Worm (Caenorhabditis elegans) whole organism, L4 larva: ENCODE data around the gene R11G1.11.

Source experiments
- F26F4.8 ChIP-seq: fragments of 200-800 bp; sonication (Bioruptor generic); conservative IDR thresholded peaks from 2 replicates; pipeline ENCODE4 v1.3.6; 2022; ENCODE audit warnings: missing genetic modification characterization, missing compliant biosample characterization
- F44E2.7 ChIP-seq: fragments of 200-800 bp; sonication (Bioruptor generic); IDR thresholded peaks from 2 replicates; pipeline ENCODE4 v2.1.2; 2022; ENCODE audit warnings: missing genetic modification characterization, missing compliant biosample characterization
- F49E8.2 ChIP-seq: sonication (generic microtip); optimal IDR thresholded peaks from 2 replicates; lab custom pipeline; 2016; ENCODE audit warnings: missing compliant biosample characterization, mild to moderate bottlenecking, missing genetic modification characterization, borderline replicate concordance
- R02D3.7 ChIP-seq: fragments of 150-350 bp; sonication (generic microtip); optimal IDR thresholded peaks from 3 replicates; lab custom pipeline; 2014; ENCODE audit warnings: missing biosample characterization, missing genetic modification characterization
- Y48G9A.11 ChIP-seq: fragments of 200-800 bp; sonication (Bioruptor generic); IDR thresholded peaks from 2 replicates; pipeline ENCODE4 v1.3.6; 2022; ENCODE audit warnings: missing genetic modification reagents, missing genetic modification characterization, missing compliant biosample characterization
- Y5F2A.4 ChIP-seq: fragments of 200-800 bp; sonication (Bioruptor generic); optimal IDR thresholded peaks from 2 replicates; lab custom pipeline; 2018; ENCODE audit warnings: mild to moderate bottlenecking, missing genetic modification characterization, missing compliant biosample characterization
- Y75B8A.6 ChIP-seq: fragments of 200-800 bp; sonication (Bioruptor generic); IDR thresholded peaks from 2 replicates; pipeline ENCODE4 v1.3.6; 2022; ENCODE audit warnings: missing genetic modification reagents, missing genetic modification characterization, missing compliant biosample characterization
- ZK546.5 ChIP-seq, 2 experiments: sonication (generic microtip); optimal IDR thresholded peaks; 2 replicates each; lab custom pipeline; 2017; ENCODE audit warnings: missing biosample characterization in 2 of 2, missing genetic modification characterization in 2 of 2
- aha-1 ChIP-seq: fragments of 150-350 bp; peaks from one replicate; lab custom pipeline; 2014; ENCODE audit warnings: missing biosample characterization, missing genetic modification characterization
- ceh-32 ChIP-seq: sonication (generic microtip); optimal IDR thresholded peaks from 2 replicates; lab custom pipeline; 2016; ENCODE audit warnings: mild to moderate bottlenecking, missing genetic modification characterization, missing compliant biosample characterization; ENCODE audit not compliant: poor library complexity
- ceh-62 ChIP-seq: sonication (generic microtip); optimal IDR thresholded peaks from 2 replicates; lab custom pipeline; 2017; ENCODE audit warnings: missing biosample characterization, missing genetic modification characterization
- ceh-82 ChIP-seq: sonication (generic microtip); optimal IDR thresholded peaks from 2 replicates; lab custom pipeline; 2017; ENCODE audit warnings: missing biosample characterization, missing genetic modification characterization
- ces-1 ChIP-seq: fragments of 150-350 bp; sonication (generic microtip); optimal IDR thresholded peaks from 4 replicates; lab custom pipeline; 2014; ENCODE audit warnings: missing biosample characterization, missing genetic modification reagents, missing genetic modification characterization
- cey-2 ChIP-seq: sonication (generic microtip); optimal IDR thresholded peaks from 3 replicates; lab custom pipeline; 2017; ENCODE audit warnings: missing genetic modification characterization, mild to moderate bottlenecking, missing compliant biosample characterization, antibody characterized with exemption, borderline replicate concordance; ENCODE audit not compliant: insufficient read depth
- daf-8 ChIP-seq: fragments of 200-800 bp; sonication (Bioruptor generic); IDR thresholded peaks from 2 replicates; pipeline ENCODE4 v1.3.6; 2022; ENCODE audit warnings: missing genetic modification characterization, missing compliant biosample characterization
- dmd-6 ChIP-seq: fragments of 200-800 bp; sonication (Bioruptor generic); IDR thresholded peaks from 2 replicates; pipeline ENCODE4 v1.3.6; 2022; ENCODE audit warnings: missing genetic modification reagents, missing genetic modification characterization, missing compliant biosample characterization
- dmd-9 ChIP-seq: fragments of 200-800 bp; sonication (Bioruptor generic); IDR thresholded peaks from 2 replicates; pipeline ENCODE4 v1.3.6; 2022; ENCODE audit warnings: missing genetic modification reagents, missing genetic modification characterization, missing compliant biosample characterization
- egl-43 ChIP-seq: fragments of 200-800 bp; sonication (Bioruptor generic); IDR thresholded peaks from 2 replicates; pipeline ENCODE4 v1.3.6; 2022; ENCODE audit warnings: missing genetic modification reagents, missing genetic modification characterization, missing compliant biosample characterization
- fkh-10 ChIP-seq: fragments of 150-350 bp; optimal IDR thresholded peaks from 2 replicates; lab custom pipeline; 2014; ENCODE audit warnings: missing biosample characterization, missing genetic modification reagents, missing genetic modification characterization
- gei-8 ChIP-seq: fragments of 200-800 bp; sonication (Bioruptor generic); optimal IDR thresholded peaks from 2 replicates; lab custom pipeline; 2018; ENCODE audit warnings: mild to moderate bottlenecking, missing genetic modification characterization, missing compliant biosample characterization
- hlh-30 ChIP-seq: sonication (generic microtip); optimal IDR thresholded peaks from 2 replicates; lab custom pipeline; 2017; ENCODE audit warnings: antibody characterized with exemption, mild to moderate bottlenecking, missing genetic modification characterization, missing compliant biosample characterization; ENCODE audit not compliant: insufficient read depth
- lin-13 ChIP-seq: fragments of 150-350 bp; optimal IDR thresholded peaks from 2 replicates; lab custom pipeline; 2014; ENCODE audit warnings: missing biosample characterization, missing genetic modification reagents, missing genetic modification characterization
- lin-38 ChIP-seq: fragments of 200-800 bp; sonication (Bioruptor generic); IDR thresholded peaks from 2 replicates; pipeline ENCODE4 v1.3.6; 2022; ENCODE audit warnings: missing genetic modification reagents, missing genetic modification characterization, missing compliant biosample characterization
- lin-39 ChIP-seq: fragments of 150-350 bp; optimal IDR thresholded peaks from 2 replicates; lab custom pipeline; 2014; ENCODE audit warnings: missing biosample characterization, missing genetic modification reagents, missing genetic modification characterization
- madf-5 ChIP-seq, 2 experiments: fragments of 200-800 bp; sonication (Bioruptor generic); IDR thresholded peaks; 2 replicates each; pipeline ENCODE4 v1.3.6; 2022; ENCODE audit warnings: missing compliant biosample characterization in 2 of 2, missing genetic modification characterization in 2 of 2
- madf-9 ChIP-seq: fragments of 200-800 bp; sonication (Bioruptor generic); conservative IDR thresholded peaks from 2 replicates; pipeline ENCODE4 v1.3.6; 2022; ENCODE audit warnings: missing genetic modification reagents, missing genetic modification characterization, missing compliant biosample characterization
- mdt-29 ChIP-seq: fragments of 200-800 bp; sonication (Bioruptor generic); IDR thresholded peaks from 2 replicates; pipeline ENCODE4 v1.3.6; 2022; ENCODE audit warnings: missing genetic modification reagents, missing genetic modification characterization, missing compliant biosample characterization
- mep-1 ChIP-seq: fragments of 150-350 bp; sonication (generic microtip); optimal IDR thresholded peaks from 3 replicates; lab custom pipeline; 2014; ENCODE audit warnings: missing biosample characterization, missing genetic modification characterization
- nhr-237 ChIP-seq: sonication (generic microtip); optimal IDR thresholded peaks from 2 replicates; lab custom pipeline; 2017; ENCODE audit warnings: missing biosample characterization, missing genetic modification characterization
- nhr-25 ChIP-seq: sonication (generic microtip); optimal IDR thresholded peaks from 2 replicates; lab custom pipeline; 2017; ENCODE audit warnings: missing genetic modification characterization, mild to moderate bottlenecking, missing compliant biosample characterization, antibody characterized with exemption, moderate library complexity, borderline replicate concordance; ENCODE audit not compliant: insufficient read depth
- nhr-28 ChIP-seq: fragments of 150-350 bp; optimal IDR thresholded peaks from 2 replicates; lab custom pipeline; 2014; ENCODE audit warnings: missing biosample characterization, missing genetic modification characterization
- nhr-6 ChIP-seq: fragments of 150-350 bp; optimal IDR thresholded peaks from 2 replicates; lab custom pipeline; 2014; ENCODE audit warnings: missing biosample characterization, missing genetic modification characterization
- nhr-76 ChIP-seq: fragments of 150-350 bp; optimal IDR thresholded peaks from 2 replicates; lab custom pipeline; 2014; ENCODE audit warnings: missing biosample characterization, missing genetic modification characterization
- pha-4 ChIP-seq, 2 experiments: fragments of 150-350 bp in 1 of 2; fragments of 200-800 bp in 1 of 2; sonication (Bioruptor generic) in 1 of 2; IDR thresholded peaks in 1 of 2; optimal IDR thresholded peaks in 1 of 2; 2 replicates each; pipeline versions ENCODE4 v1.3.6 to Lab custom; 2014 to 2022; ENCODE audit warnings: missing genetic modification characterization in 2 of 2, missing genetic modification reagents in 2 of 2, missing biosample characterization in 1 of 2, missing compliant biosample characterization in 1 of 2
- php-3 ChIP-seq: fragments of 200-800 bp; sonication (Bioruptor generic); IDR thresholded peaks from 2 replicates; pipeline ENCODE4 v1.3.6; 2022; ENCODE audit warnings: missing genetic modification reagents, missing genetic modification characterization, missing compliant biosample characterization
- pqm-1 ChIP-seq: sonication (generic microtip); optimal IDR thresholded peaks from 2 replicates; lab custom pipeline; 2017; ENCODE audit warnings: missing biosample characterization, missing genetic modification characterization
- rbr-2 ChIP-seq: sonication (generic microtip); optimal IDR thresholded peaks from 2 replicates; lab custom pipeline; 2016; ENCODE audit warnings: missing genotype, missing genetic modification characterization, missing compliant biosample characterization
- set-16 ChIP-seq: fragments of 200-800 bp; sonication (Bioruptor generic); IDR thresholded peaks from 2 replicates; pipeline ENCODE4 v1.3.6; 2022; ENCODE audit warnings: missing genetic modification reagents, missing genetic modification characterization, missing compliant biosample characterization
- skn-1 ChIP-seq: fragments of 150-350 bp; optimal IDR thresholded peaks from 2 replicates; lab custom pipeline; 2014; ENCODE audit warnings: missing biosample characterization, missing genetic modification characterization
- snpc-1.2 ChIP-seq: fragments of 200-800 bp; sonication (Bioruptor generic); IDR thresholded peaks from 2 replicates; pipeline ENCODE4 v1.3.6; 2022; ENCODE audit warnings: missing genetic modification reagents, missing genetic modification characterization, missing compliant biosample characterization
- tag-97 ChIP-seq: fragments of 200-800 bp; sonication (Bioruptor generic); IDR thresholded peaks from 2 replicates; pipeline ENCODE4 v1.3.6; 2022; ENCODE audit warnings: missing genetic modification characterization, missing compliant biosample characterization
- tra-1 ChIP-seq: fragments of 200-800 bp; sonication (Bioruptor generic); IDR thresholded peaks from 2 replicates; pipeline ENCODE4 v1.3.6; 2022; ENCODE audit warnings: missing genetic modification reagents, missing genetic modification characterization, missing compliant biosample characterization
- unc-130 ChIP-seq: sonication (generic microtip); optimal IDR thresholded peaks from 2 replicates; lab custom pipeline; 2016; ENCODE audit warnings: missing genetic modification reagents, missing genetic modification characterization, missing compliant biosample characterization
- unc-39 ChIP-seq: sonication (generic microtip); optimal IDR thresholded peaks from 2 replicates; lab custom pipeline; 2017; ENCODE audit warnings: missing biosample characterization, missing genetic modification characterization
- zag-1 ChIP-seq: fragments of 150-350 bp; optimal IDR thresholded peaks from 2 replicates; lab custom pipeline; 2014; ENCODE audit warnings: missing biosample characterization, missing genetic modification characterization
- zfp-2 ChIP-seq: sonication (generic microtip); optimal IDR thresholded peaks from 2 replicates; lab custom pipeline; 2016; ENCODE audit warnings: mild to moderate bottlenecking, missing genetic modification characterization, missing compliant biosample characterization
- zfp-3 ChIP-seq: fragments of 200-800 bp; sonication (Bioruptor generic); conservative IDR thresholded peaks from 2 replicates; pipeline ENCODE4 v1.3.6; 2022; ENCODE audit warnings: missing genetic modification reagents, missing genetic modification characterization, missing compliant biosample characterization
- zip-11 ChIP-seq: fragments of 200-800 bp; sonication (Bioruptor generic); IDR thresholded peaks from 2 replicates; pipeline ENCODE4 v1.3.6; 2022; ENCODE audit warnings: missing genetic modification characterization, missing compliant biosample characterization
- zip-2 ChIP-seq: fragments of 150-350 bp; optimal IDR thresholded peaks from 2 replicates; lab custom pipeline; 2014; ENCODE audit warnings: missing biosample characterization, missing genetic modification characterization
- ztf-7 ChIP-seq: fragments of 150-350 bp; optimal IDR thresholded peaks from 2 replicates; lab custom pipeline; 2014; ENCODE audit warnings: missing biosample characterization, missing genetic modification characterization

Gene R11G1.11

ce11 chrX:3654623-3655022 lies at the start of gene R11G1.11:
Gene R11G1.11, plus strand, starts transcription at chrX:3654923.
- no peak for TF ChIP-seq unc-39 (tag; lab: Kevin White, UChicago)
- TF ChIP-seq ceh-62 (tag; lab: Kevin White, UChicago): no peak
- TF ChIP-seq set-16: no peak

DNA sequence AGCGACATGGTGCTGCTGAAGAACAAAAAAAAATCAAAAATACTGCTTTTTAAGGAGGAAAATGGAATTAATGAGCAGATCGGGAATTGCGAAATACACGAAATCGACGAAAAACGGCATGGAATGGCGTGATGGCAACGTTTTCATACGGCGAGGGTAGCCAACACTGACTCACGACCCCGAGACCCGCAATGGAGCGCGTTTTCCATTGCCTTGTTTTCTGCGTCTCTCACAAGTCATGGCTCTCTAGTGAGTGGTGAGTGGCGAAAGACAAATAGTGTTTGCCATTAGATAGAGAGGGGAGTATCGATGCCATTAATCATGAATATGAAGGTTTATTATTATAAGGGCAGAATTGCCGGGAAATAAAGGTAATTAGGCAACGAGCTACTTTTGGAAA lies 49.0 kb upstream of the R11G1.11 start, which contains the start of gene C18B2.4:
C18B2.4 (minus strand) TSS at position 15 of the 400 bp plus-strand sequence.
- no peak for TF ChIP-seq Y75B8A.6
- TF ChIP-seq nhr-76 (tag; lab: Kevin White, UChicago): no peak
- TF ChIP-seq ceh-82: no peak
- TF ChIP-seq lin-39 (tag; lab: Kevin White, UChicago): no peak
- TF ChIP-seq madf-5 (GFP tag; IDR thresholded peaks at IDR 0.05; lab: Robert Waterston, UW): no peak
- TF ChIP-seq ceh-32 (tag; lab: Kevin White, UChicago): no peak
- no peak for TF ChIP-seq tra-1 (GFP tag; lab: Robert Waterston, UW)
- TF ChIP-seq tag-97 (GFP tag; lab: Robert Waterston, UW): no peak
- TF ChIP-seq F49E8.2 (tag; lab: Kevin White, UChicago): no peak
- peak; percentile 67 for TF ChIP-seq rbr-2
- no peak for TF ChIP-seq php-3 (GFP tag; lab: Robert Waterston, UW)
- no peak for TF ChIP-seq zfp-2 (tag; lab: Kevin White, UChicago)
- TF ChIP-seq unc-130 (GFP tag; lab: Kevin White, UChicago): no peak
- peak; percentile 62 for TF ChIP-seq pqm-1 (tag; lab: Kevin White, UChicago)
- peak; percentile 86 for TF ChIP-seq lin-38 (GFP tag; lab: Robert Waterston, UW)
- TF ChIP-seq dmd-9 (GFP tag; lab: Robert Waterston, UW): no peak
- peak; percentile 98 for TF ChIP-seq aha-1
- peak; percentile 78 for TF ChIP-seq mep-1 (tag; lab: Kevin White, UChicago)
- TF ChIP-seq Y5F2A.4 (GFP tag; lab: Kevin White, UChicago): no peak
- no peak for TF ChIP-seq R02D3.7 (tag; lab: Kevin White, UChicago)
- TF ChIP-seq ztf-7: no peak
- no peak for TF ChIP-seq zip-11 (GFP tag; lab: Robert Waterston, UW)
- TF ChIP-seq nhr-237: no peak
- TF ChIP-seq Y48G9A.11 (GFP tag; lab: Robert Waterston, UW): no peak
- TF ChIP-seq madf-9 (GFP tag; lab: Robert Waterston, UW): 0 out of 2 replicates have a peak, but pooled peaks have one; percentile 19
- no peak for TF ChIP-seq pha-4 (GFP tag; IDR thresholded peaks at IDR 0.05; lab: Robert Waterston, UW)
- TF ChIP-seq pha-4 (tag; optimal IDR thresholded peaks at IDR 0.05; lab: Kevin White, UChicago): peak; percentile 59
- no peak for TF ChIP-seq cey-2
- no peak for TF ChIP-seq skn-1 (tag; lab: Kevin White, UChicago)
- TF ChIP-seq nhr-28 (tag; lab: Kevin White, UChicago): peak; percentile 81
- TF ChIP-seq nhr-25 (tag; lab: Kevin White, UChicago): peak; percentile 13
- no peak for TF ChIP-seq mdt-29 (GFP tag; lab: Robert Waterston, UW)
- TF ChIP-seq zfp-3 (GFP tag; lab: Robert Waterston, UW): no peak
- TF ChIP-seq lin-13: peak; percentile 66
- TF ChIP-seq ZK546.5 (tag; optimal IDR thresholded peaks at IDR 0.05; lab: Kevin White, UChicago): no peak
- no peak for TF ChIP-seq snpc-1.2 (GFP tag; lab: Robert Waterston, UW)
- TF ChIP-seq daf-8: no peak
- no peak for TF ChIP-seq ces-1 (GFP tag; lab: Kevin White, UChicago)
- TF ChIP-seq dmd-6 (GFP tag; lab: Robert Waterston, UW): peak; percentile 75
- no peak for TF ChIP-seq F26F4.8
- TF ChIP-seq nhr-6: peak; percentile 80
- no peak for TF ChIP-seq zag-1 (tag; lab: Kevin White, UChicago)
- TF ChIP-seq zip-2 (tag; lab: Kevin White, UChicago): no peak
- TF ChIP-seq F44E2.7 (GFP tag; lab: Robert Waterston, UW): no peak
- no peak for TF ChIP-seq fkh-10 (GFP tag; lab: Kevin White, UChicago)
- TF ChIP-seq egl-43 (GFP tag; lab: Robert Waterston, UW): peak; percentile 78
- TF ChIP-seq hlh-30: peak; percentile 97
- TF ChIP-seq gei-8 (GFP tag; lab: Kevin White, UChicago): no peak
